Fruit fly (Drosophila melanogaster): ENCODE measurements around the gene dnt.

dnt gene

dm6 chr2L:19397617-19398316 lies 34.7 kb upstream of the dnt start (continued):
- TF ChIP-seq Fer2 (tag; optimal IDR thresholded peaks at IDR 0.05): no peak
- TF ChIP-seq peb (GFP tag; IDR thresholded peaks at IDR 0.05): no peak
- TF ChIP-seq gcm2 (GFP tag; optimal IDR thresholded peaks at IDR 0.05): no peak
- TF ChIP-seq CG4707 (GFP tag; optimal IDR thresholded peaks at IDR 0.05): no peak
- TF ChIP-seq CG15269 (tag; optimal IDR thresholded peaks at IDR 0.05): peak; percentile 42
- no peak for TF ChIP-seq CG10979 (tag; optimal IDR thresholded peaks at IDR 0.05)
- TF ChIP-seq CG43689 (GFP tag; IDR thresholded peaks at IDR 0.05): no peak
- TF ChIP-seq CG7372 (GFP tag; IDR thresholded peaks at IDR 0.05): no peak
- no peak for TF ChIP-seq CG5180 (GFP tag; optimal IDR thresholded peaks at IDR 0.05)
- TF ChIP-seq Nf-YC (tag; optimal IDR thresholded peaks at IDR 0.05): no peak
- no peak for TF ChIP-seq CG14441 (GFP tag; IDR thresholded peaks at IDR 0.05)
- TF ChIP-seq crp (GFP tag; optimal IDR thresholded peaks at IDR 0.05): no peak
- TF ChIP-seq gsb-n (tag; optimal IDR thresholded peaks at IDR 0.05): no peak
- peak; percentile 19 for TF ChIP-seq kah (GFP tag; optimal IDR thresholded peaks at IDR 0.05)
- TF ChIP-seq CG15514 (GFP tag; optimal IDR thresholded peaks at IDR 0.05): peak; percentile 10
- TF ChIP-seq grau (tag; optimal IDR thresholded peaks at IDR 0.05): peak; percentile 83
- TF ChIP-seq lov (optimal IDR thresholded peaks at IDR 0.05): no peak
- TF ChIP-seq lov (GFP tag; IDR thresholded peaks at IDR 0.05): no peak
- TF ChIP-seq D19A (tag; optimal IDR thresholded peaks at IDR 0.05): no peak
- no peak for TF ChIP-seq sr (GFP tag; IDR thresholded peaks at IDR 0.05)
- no peak for TF ChIP-seq sim (GFP tag; IDR thresholded peaks at IDR 0.05)
- TF ChIP-seq CG4730 (GFP tag; IDR thresholded peaks at IDR 0.05): no peak
- no peak for TF ChIP-seq Bteb2 (GFP tag; optimal IDR thresholded peaks at IDR 0.05)
- peak; percentile 21 for TF ChIP-seq Chrac-16 (GFP tag; optimal IDR thresholded peaks at IDR 0.05)
- no peak for TF ChIP-seq ken (GFP tag; IDR thresholded peaks at IDR 0.05)
- TF ChIP-seq croc (GFP tag; conservative IDR thresholded peaks at IDR 0.05): no peak
- peak; percentile 29 for TF ChIP-seq CG17359 (tag; optimal IDR thresholded peaks at IDR 0.05)
- no peak for TF ChIP-seq CG16813 (GFP tag; IDR thresholded peaks at IDR 0.05; ENCODE audit: partially characterized antibody)
- TF ChIP-seq CG7987 (GFP tag; optimal IDR thresholded peaks at IDR 0.05): no peak
- TF ChIP-seq pan (optimal IDR thresholded peaks at IDR 0.05): no peak
- peak in 1 of 2 experiments; percentile 30 for TF ChIP-seq pan (GFP tag; optimal IDR thresholded peaks at IDR 0.05 in 1 of 2, IDR thresholded peaks at IDR 0.05 in 1 of 2)
- no peak for TF ChIP-seq seq (GFP tag; IDR thresholded peaks at IDR 0.05)
- no peak for TF ChIP-seq caup (GFP tag; optimal IDR thresholded peaks at IDR 0.05; ENCODE audit: severe bottlenecking)
- no peak for TF ChIP-seq Xbp1 (GFP tag; optimal IDR thresholded peaks at IDR 0.05)
- no peak for TF ChIP-seq hbn (GFP tag; IDR thresholded peaks at IDR 0.05; ENCODE audit: partially characterized antibody)
- no peak for TF ChIP-seq chinmo (GFP tag; IDR thresholded peaks at IDR 0.05; ENCODE audit: partially characterized antibody)
- TF ChIP-seq CG3407 (GFP tag; optimal IDR thresholded peaks at IDR 0.05): no peak
- TF ChIP-seq Hr51 (GFP tag; optimal IDR thresholded peaks at IDR 0.05): peak in 1 of 2 experiments; percentile 33
- TF ChIP-seq Kr (GFP tag; optimal IDR thresholded peaks at IDR 0.05): no peak
- TF ChIP-seq CG13894 (tag; optimal IDR thresholded peaks at IDR 0.05): no peak
- no peak for TF ChIP-seq CG8089 (GFP tag; optimal IDR thresholded peaks at IDR 0.05)
- TF ChIP-seq Hr78 (GFP tag; optimal IDR thresholded peaks at IDR 0.05): no peak
- TF ChIP-seq hth (optimal IDR thresholded peaks at IDR 0.05): no peak
- TF ChIP-seq vvl (GFP tag; IDR thresholded peaks at IDR 0.05): 0 out of 2 replicates have a peak, but pooled peaks have one; percentile 15
- TF ChIP-seq ssp (GFP tag; IDR thresholded peaks at IDR 0.05): no peak
- no peak for TF ChIP-seq CG5953 (GFP tag; IDR thresholded peaks at IDR 0.05)
- no peak for TF ChIP-seq fru (optimal IDR thresholded peaks at IDR 0.05)
- TF ChIP-seq CG15601 (tag; optimal IDR thresholded peaks at IDR 0.05): no peak
- peak; percentile 15 for TF ChIP-seq nmo (GFP tag; optimal IDR thresholded peaks at IDR 0.05)
- no peak for TF ChIP-seq CG4328 (GFP tag; optimal IDR thresholded peaks at IDR 0.05)

All from whole organism, embryonic.